Worm (Caenorhabditis elegans) whole organism, L1 larva: Measurements from ENCODE around the gene F09F7.6.

Experiments used
- C34B4.2 ChIP-seq: sonication (generic microtip); optimal IDR thresholded peaks from 2 replicates; lab custom pipeline; 2017; ENCODE audit warnings: mild to moderate bottlenecking, missing genetic modification characterization, missing compliant biosample characterization
- Y116A8C.19 ChIP-seq: sonication (generic microtip); optimal IDR thresholded peaks from 2 replicates; lab custom pipeline; 2016; ENCODE audit warnings: missing compliant biosample characterization, missing genetic modification characterization, borderline replicate concordance
- aly-2 ChIP-seq: fragments of 150-350 bp; optimal IDR thresholded peaks from 2 replicates; lab custom pipeline; 2014; ENCODE audit warnings: missing biosample characterization, missing genetic modification characterization
- ama-1 ChIP-seq: fragments of 150-350 bp; optimal IDR thresholded peaks from 2 replicates; lab custom pipeline; 2014
- blmp-1 ChIP-seq: fragments of 150-350 bp; optimal IDR thresholded peaks from 2 replicates; lab custom pipeline; 2014; ENCODE audit warnings: missing biosample characterization, missing genetic modification characterization
- ceh-63 ChIP-seq: fragments of 200-800 bp; sonication (Bioruptor generic); optimal IDR thresholded peaks from 2 replicates; lab custom pipeline; 2018; ENCODE audit warnings: mild to moderate bottlenecking, missing genetic modification characterization, missing compliant biosample characterization
- ceh-8 ChIP-seq: fragments of 200-800 bp; sonication (Bioruptor generic); optimal IDR thresholded peaks from 2 replicates; lab custom pipeline; 2018; ENCODE audit warnings: mild to moderate bottlenecking, missing genetic modification characterization, moderate library complexity, missing compliant biosample characterization
- ceh-90 ChIP-seq: sonication (generic microtip); optimal IDR thresholded peaks from 2 replicates; lab custom pipeline; 2016; ENCODE audit warnings: missing genetic modification characterization, missing compliant biosample characterization
- ces-1 ChIP-seq: fragments of 150-350 bp; optimal IDR thresholded peaks from 2 replicates; lab custom pipeline; 2014; ENCODE audit warnings: missing biosample characterization, missing genetic modification reagents, missing genetic modification characterization
- dsc-1 ChIP-seq: sonication (generic microtip); optimal IDR thresholded peaks from 2 replicates; lab custom pipeline; 2016; ENCODE audit warnings: mild to moderate bottlenecking, missing genetic modification characterization, missing compliant biosample characterization
- efl-1 ChIP-seq, 4 experiments: fragments of 150-350 bp; optimal IDR thresholded peaks in 3 of 4; peaks in 1 of 4; 1 replicate in 1 of 4; 2 replicates in 3 of 4; lab custom pipeline; 2014; ENCODE audit warnings: missing biosample characterization in 2 of 4, missing genetic modification characterization in 2 of 4, missing genetic modification reagents in 2 of 4
- elt-2 ChIP-seq: sonication (generic microtip); optimal IDR thresholded peaks from 2 replicates; lab custom pipeline; 2016; ENCODE audit warnings: missing genetic modification characterization, mild to moderate bottlenecking, inconsistent platforms, missing compliant biosample characterization, missing genetic modification reagents
- grh-1 ChIP-seq: fragments of 200-800 bp; sonication (Bioruptor generic); IDR thresholded peaks from 2 replicates; pipeline ENCODE4 v1.3.6; 2022; ENCODE audit warnings: missing genetic modification reagents, missing genetic modification characterization, missing compliant biosample characterization
- jun-1 ChIP-seq: fragments of 150-350 bp; optimal IDR thresholded peaks from 2 replicates; lab custom pipeline; 2014; ENCODE audit warnings: missing biosample characterization, missing genetic modification reagents, missing genetic modification characterization
- lin-14 ChIP-seq: fragments of 200-800 bp; sonication (Bioruptor generic); optimal IDR thresholded peaks from 2 replicates; lab custom pipeline; 2018; ENCODE audit warnings: mild to moderate bottlenecking, missing genetic modification characterization, moderate library complexity, missing compliant biosample characterization
- lin-35 ChIP-seq, 2 experiments: fragments of 150-350 bp; optimal IDR thresholded peaks; 2 replicates each; lab custom pipeline; 2014; ENCODE audit warnings: missing biosample characterization in 2 of 2, missing genetic modification characterization in 2 of 2, missing genetic modification reagents in 2 of 2
- lir-3 ChIP-seq: sonication (generic microtip); optimal IDR thresholded peaks from 2 replicates; lab custom pipeline; 2016; ENCODE audit warnings: mild to moderate bottlenecking, missing genetic modification characterization, moderate library complexity, missing compliant biosample characterization; ENCODE audit not compliant: poor library complexity
- lsy-2 ChIP-seq, 2 experiments: fragments of 150-350 bp; optimal IDR thresholded peaks; 2 replicates each; lab custom pipeline; 2014; ENCODE audit warnings: missing biosample characterization in 2 of 2, missing genetic modification characterization in 2 of 2
- mab-9 ChIP-seq: fragments of 200-800 bp; sonication (Bioruptor generic); IDR thresholded peaks from 2 replicates; pipeline ENCODE4 v1.3.6; 2022; ENCODE audit warnings: missing genetic modification reagents, missing genetic modification characterization, missing compliant biosample characterization
- mdl-1 ChIP-seq, 2 experiments: fragments of 150-350 bp; optimal IDR thresholded peaks; 2 replicates each; lab custom pipeline; 2014 to 2017; ENCODE audit warnings: missing biosample characterization in 2 of 2, missing genetic modification characterization in 2 of 2, inconsistent platforms in 1 of 2
- mef-2 ChIP-seq: fragments of 150-350 bp; optimal IDR thresholded peaks from 2 replicates; lab custom pipeline; 2014; ENCODE audit warnings: missing biosample characterization, missing genetic modification characterization
- nhr-12 ChIP-seq: sonication (generic microtip); optimal IDR thresholded peaks from 2 replicates; lab custom pipeline; 2017; ENCODE audit warnings: missing biosample characterization, missing genetic modification characterization
- nhr-19 ChIP-seq: fragments of 200-800 bp; sonication (Bioruptor generic); conservative IDR thresholded peaks from 2 replicates; pipeline ENCODE4 v1.3.6; 2022; ENCODE audit warnings: missing genetic modification characterization, missing compliant biosample characterization
- nhr-20 ChIP-seq: sonication (generic microtip); optimal IDR thresholded peaks from 2 replicates; lab custom pipeline; 2016; ENCODE audit warnings: mild to moderate bottlenecking, missing genetic modification characterization, missing compliant biosample characterization
- nhr-28 ChIP-seq: fragments of 150-350 bp; optimal IDR thresholded peaks from 2 replicates; lab custom pipeline; 2014; ENCODE audit warnings: missing biosample characterization, missing genetic modification characterization
- nhr-71 ChIP-seq: sonication (generic microtip); optimal IDR thresholded peaks from 2 replicates; lab custom pipeline; 2016; ENCODE audit warnings: mild to moderate bottlenecking, missing genetic modification characterization, moderate library complexity, missing compliant biosample characterization
- nhr-85 ChIP-seq: sonication (generic microtip); peaks from one replicate; lab custom pipeline; 2016; ENCODE audit warnings: missing genetic modification characterization, inconsistent platforms, missing compliant biosample characterization
- nhr-90 ChIP-seq: sonication (generic microtip); optimal IDR thresholded peaks from 2 replicates; lab custom pipeline; 2016; ENCODE audit warnings: mild to moderate bottlenecking, missing genetic modification characterization, missing compliant biosample characterization; ENCODE audit not compliant: poor library complexity
- skn-1 ChIP-seq: fragments of 150-350 bp; optimal IDR thresholded peaks from 2 replicates; lab custom pipeline; 2014; ENCODE audit warnings: missing biosample characterization, missing genetic modification characterization
- snu-23 ChIP-seq: sonication (generic microtip); optimal IDR thresholded peaks from 2 replicates; lab custom pipeline; 2016; ENCODE audit warnings: missing genetic modification characterization, missing compliant biosample characterization
- sox-4 ChIP-seq: sonication (generic microtip); optimal IDR thresholded peaks from 2 replicates; lab custom pipeline; 2016; ENCODE audit warnings: missing genetic modification characterization, missing compliant biosample characterization
- swsn-7 ChIP-seq: sonication (generic microtip); optimal IDR thresholded peaks from 2 replicates; lab custom pipeline; 2016; ENCODE audit warnings: missing genetic modification characterization, missing compliant biosample characterization
- unc-130 ChIP-seq: fragments of 150-350 bp; optimal IDR thresholded peaks from 2 replicates; lab custom pipeline; 2017; ENCODE audit warnings: missing biosample characterization, missing genetic modification characterization, inconsistent platforms
- unc-30 ChIP-seq: sonication (generic microtip); optimal IDR thresholded peaks from 2 replicates; lab custom pipeline; 2017; ENCODE audit warnings: missing biosample characterization, missing genetic modification characterization
- unc-98 ChIP-seq: fragments of 200-800 bp; sonication (Bioruptor generic); IDR thresholded peaks from 2 replicates; pipeline ENCODE4 v1.3.6; 2022; ENCODE audit warnings: missing genetic modification characterization, missing compliant biosample characterization
- xbp-1 ChIP-seq: sonication (generic microtip); optimal IDR thresholded peaks from 2 replicates; lab custom pipeline; 2016; ENCODE audit warnings: missing genetic modification characterization, missing compliant biosample characterization
- zag-1 ChIP-seq: fragments of 150-350 bp; optimal IDR thresholded peaks from 2 replicates; lab custom pipeline; 2014; ENCODE audit warnings: missing biosample characterization, missing genetic modification characterization
- ztf-11 ChIP-seq, 2 experiments: sonication (generic microtip); optimal IDR thresholded peaks; 2 replicates each; lab custom pipeline; 2016 to 2017; ENCODE audit warnings: missing genetic modification characterization in 2 of 2, missing biosample characterization in 1 of 2, missing compliant biosample characterization in 1 of 2

Gene F09F7.6

ce11 chrIII:5554884-5555500 lies 3.1 kb upstream of the F09F7.6 start, which contains the start of the genes nmad-1 and hach-1 (continued):
- TF ChIP-seq ceh-8 (GFP tag; lab: Kevin White, UChicago) (peak; percentile 74), nhr-28 (tag; lab: Kevin White, UChicago) (no peak), zag-1 (tag; lab: Kevin White, UChicago) (no peak), ztf-11 (tag; optimal IDR thresholded peaks at IDR 0.05; lab: Kevin White, UChicago) (peak in 1 of 2 experiments; percentile 76), Y116A8C.19 (no peak), blmp-1 (tag; lab: Kevin White, UChicago) (peak; percentile 43), snu-23 (peak; percentile 89), aly-2 (tag; lab: Kevin White, UChicago) (no peak), ceh-63 (no peak), mef-2 (tag; lab: Kevin White, UChicago) (no peak), elt-2 (tag; lab: Kevin White, UChicago) (peak; percentile 64), mab-9 (GFP tag; lab: Robert Waterston, UW) (no peak), unc-30 (tag; lab: Kevin White, UChicago) (no peak)

- no peak for TF ChIP-seq unc-130 (tag; lab: Kevin White, UChicago)
- TF ChIP-seq nhr-20 (tag; lab: Kevin White, UChicago), result peak; percentile 86
- no peak for TF ChIP-seq xbp-1
- no peak for TF ChIP-seq nhr-12 (tag; lab: Kevin White, UChicago)
- no peak for TF ChIP-seq ceh-90
- peak in 1 of 2 experiments; percentile 24 for TF ChIP-seq lsy-2 (tag; optimal IDR thresholded peaks at IDR 0.05; lab: Kevin White, UChicago)
- TF ChIP-seq dsc-1 (tag; lab: Kevin White, UChicago), result no peak
- peak; percentile 28; the same call in 1 of the 2 replicates for TF ChIP-seq nhr-19 (GFP tag; lab: Robert Waterston, UW)
- TF ChIP-seq C34B4.2 (tag; lab: Kevin White, UChicago), result no peak
- peak in 1 of 2 experiments; percentile 29 for TF ChIP-seq lin-35 (GFP tag; optimal IDR thresholded peaks at IDR 0.05; lab: Kevin White, UChicago)
- no peak for TF ChIP-seq zag-1 (tag; lab: Kevin White, UChicago)
- no peak for TF ChIP-seq sox-4 (tag; lab: Kevin White, UChicago)
- peak; percentile 28 for TF ChIP-seq snu-23
- TF ChIP-seq swsn-7, result no peak
- peak; percentile 24 for TF ChIP-seq nhr-90 (tag; lab: Kevin White, UChicago)
- no peak for TF ChIP-seq ama-1 (lab: Kevin White, UChicago)
- TF ChIP-seq elt-2 (tag; lab: Kevin White, UChicago), result peak; percentile 59
- peak; percentile 12 for TF ChIP-seq skn-1 (tag; lab: Kevin White, UChicago)
- TF ChIP-seq mdl-1 (tag; optimal IDR thresholded peaks at IDR 0.05; lab: Kevin White, UChicago), result peak in 1 of 2 experiments; percentile 32
- no peak for TF ChIP-seq ces-1 (GFP tag; lab: Kevin White, UChicago)
- no peak for TF ChIP-seq unc-98 (GFP tag; lab: Robert Waterston, UW)
- no peak for TF ChIP-seq unc-30 (tag; lab: Kevin White, UChicago)
- TF ChIP-seq lir-3 (tag; lab: Kevin White, UChicago), result no peak
- no peak for TF ChIP-seq ztf-11 (tag; optimal IDR thresholded peaks at IDR 0.05; lab: Kevin White, UChicago)
- TF ChIP-seq efl-1 (optimal IDR thresholded peaks at IDR 0.05; lab: Kevin White, UChicago), result no peak
- peak in 1 of 2 experiments; percentile 84 for TF ChIP-seq efl-1 (GFP tag; optimal IDR thresholded peaks at IDR 0.05 in 1 of 2; lab: Kevin White, UChicago)
- TF ChIP-seq grh-1 (GFP tag; lab: Robert Waterston, UW), result no peak
- peak; percentile 41 for TF ChIP-seq nhr-71 (tag; lab: Kevin White, UChicago)
- peak; percentile 52 for TF ChIP-seq lin-14 (GFP tag; lab: Kevin White, UChicago)
- TF ChIP-seq nhr-85 (tag; lab: Kevin White, UChicago), result peak; percentile 89
- TF ChIP-seq Y116A8C.19, result no peak
- no peak for TF ChIP-seq ceh-63
- TF ChIP-seq jun-1 (tag; lab: Kevin White, UChicago), result no peak
- TF ChIP-seq, all 84 proteins: peak for 13
Measured at ce11 chrIII:5553098-5553497, 1.2 kb upstream of the F09F7.6 start.
